Worm (Caenorhabditis elegans) whole organism, young adult: ENCODE results near the gene F14D2.5.

ENCODE experiments used
- F23B12.7 ChIP-seq: sonication (generic microtip); optimal IDR thresholded peaks from 2 replicates; lab custom pipeline; 2017; ENCODE audit warnings: missing genetic modification characterization, mild to moderate bottlenecking, missing compliant biosample characterization, antibody characterized with exemption, moderate library complexity; ENCODE audit not compliant: insufficient read depth
- ama-1 ChIP-seq, 3 experiments: fragments of 150-350 bp in 1 of 3; sonication (generic microtip) in 2 of 3; optimal IDR thresholded peaks; 2 replicates each; lab custom pipeline; 2014 to 2018; ENCODE audit warnings: missing biosample characterization in 2 of 3, missing genetic modification characterization in 2 of 3, missing genetic modification reagents in 2 of 3
- ccch-3 ChIP-seq: fragments of 200-800 bp; sonication (Bioruptor generic); optimal IDR thresholded peaks from 2 replicates; lab custom pipeline; 2018; ENCODE audit warnings: mild to moderate bottlenecking, missing genetic modification characterization, missing compliant biosample characterization
- ceh-79 ChIP-seq: sonication (generic microtip); optimal IDR thresholded peaks from 2 replicates; lab custom pipeline; 2017; ENCODE audit warnings: mild to moderate bottlenecking, missing genetic modification characterization, missing compliant biosample characterization
- lin-54 ChIP-seq: fragments of 200-800 bp; sonication (Bioruptor generic); optimal IDR thresholded peaks from 2 replicates; lab custom pipeline; 2018; ENCODE audit warnings: mild to moderate bottlenecking, missing genetic modification characterization, missing compliant biosample characterization
- madf-6 ChIP-seq: fragments of 200-800 bp; sonication (Bioruptor generic); IDR thresholded peaks from 2 replicates; pipeline ENCODE4 v1.3.6; 2022; ENCODE audit warnings: missing genetic modification reagents, missing genetic modification characterization, missing compliant biosample characterization
- mel-28 ChIP-seq: sonication (generic microtip); optimal IDR thresholded peaks from 2 replicates; lab custom pipeline; 2016; ENCODE audit warnings: borderline replicate concordance, mild to moderate bottlenecking, missing genetic modification characterization, missing compliant biosample characterization
- nhr-179 ChIP-seq: sonication (generic microtip); optimal IDR thresholded peaks from 2 replicates; lab custom pipeline; 2016; ENCODE audit warnings: mild to moderate bottlenecking, missing genetic modification characterization, missing compliant biosample characterization
- snpc-4 ChIP-seq, 5 experiments: fragments of 150-350 bp in 1 of 5; sonication (generic microtip) in 4 of 5; optimal IDR thresholded peaks; 2 replicates each; lab custom pipeline; 2014 to 2018; ENCODE audit warnings: missing genetic modification characterization in 5 of 5, missing biosample characterization in 3 of 5, antibody characterized with exemption in 2 of 5, mild to moderate bottlenecking in 2 of 5, missing compliant biosample characterization in 2 of 5, missing genotype in 2 of 5, moderate library complexity in 2 of 5, missing genetic modification reagents in 1 of 5
- somi-1 ChIP-seq: fragments of 200-800 bp; sonication (Bioruptor generic); optimal IDR thresholded peaks from 2 replicates; lab custom pipeline; 2018; ENCODE audit warnings: mild to moderate bottlenecking, missing genetic modification characterization, missing compliant biosample characterization
- unc-62 ChIP-seq: fragments of 150-350 bp; optimal IDR thresholded peaks from 2 replicates; lab custom pipeline; 2014; ENCODE audit warnings: missing biosample characterization, missing genetic modification reagents, missing genetic modification characterization
- ztf-26 ChIP-seq: sonication (generic microtip); optimal IDR thresholded peaks from 2 replicates; lab custom pipeline; 2017; ENCODE audit warnings: missing genetic modification characterization, missing compliant biosample characterization

DNA sequence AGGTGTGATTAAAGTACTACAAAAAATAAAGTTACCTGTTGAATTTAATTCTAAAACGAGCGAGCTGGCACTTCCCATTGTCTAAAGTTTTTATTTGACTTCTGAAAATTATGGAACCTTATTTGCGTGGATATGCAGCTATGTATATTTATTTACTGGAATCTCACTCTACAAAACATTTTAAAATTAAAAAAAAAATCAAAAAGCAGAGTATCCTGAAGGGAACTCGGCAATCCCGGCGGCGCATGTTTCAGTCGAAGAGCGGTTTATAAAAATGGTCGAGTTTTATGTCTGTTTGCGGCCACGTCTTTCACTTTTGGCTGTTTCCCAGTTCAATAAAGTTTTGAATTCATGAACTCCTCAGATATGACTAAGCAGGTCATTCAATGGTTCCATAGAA, 3.3 kb upstream of the F14D2.5 start, which contains the start of gene F14D2.19:
- no peak for TF ChIP-seq nhr-179
- TF ChIP-seq somi-1, result no peak
- no peak for TF ChIP-seq unc-62 (GFP tag; lab: Kevin White, UChicago)
- no peak for TF ChIP-seq ztf-26
- TF ChIP-seq mel-28 (tag; lab: Kevin White, UChicago), result no peak
- TF ChIP-seq F23B12.7 (tag; lab: Kevin White, UChicago), result no peak
- no peak for TF ChIP-seq ama-1 (optimal IDR thresholded peaks at IDR 0.05; lab: Kevin White, UChicago)
- TF ChIP-seq ama-1 (GFP tag; optimal IDR thresholded peaks at IDR 0.05; lab: Kevin White, UChicago), result no peak
- TF ChIP-seq snpc-4 (GFP tag; optimal IDR thresholded peaks at IDR 0.05; lab: Kevin White, UChicago), result no peak
- no peak for TF ChIP-seq snpc-4 (tag; optimal IDR thresholded peaks at IDR 0.05; lab: Kevin White, UChicago)
- TF ChIP-seq madf-6 (GFP tag; lab: Robert Waterston, UW), result no peak
- TF ChIP-seq lin-54 (GFP tag; lab: Kevin White, UChicago), result no peak
- no peak for TF ChIP-seq ceh-79
- no peak for TF ChIP-seq ccch-3 (GFP tag; lab: Kevin White, UChicago)
